Worm (Caenorhabditis elegans): Measurements from ENCODE around the gene srw-103.

DNA sequence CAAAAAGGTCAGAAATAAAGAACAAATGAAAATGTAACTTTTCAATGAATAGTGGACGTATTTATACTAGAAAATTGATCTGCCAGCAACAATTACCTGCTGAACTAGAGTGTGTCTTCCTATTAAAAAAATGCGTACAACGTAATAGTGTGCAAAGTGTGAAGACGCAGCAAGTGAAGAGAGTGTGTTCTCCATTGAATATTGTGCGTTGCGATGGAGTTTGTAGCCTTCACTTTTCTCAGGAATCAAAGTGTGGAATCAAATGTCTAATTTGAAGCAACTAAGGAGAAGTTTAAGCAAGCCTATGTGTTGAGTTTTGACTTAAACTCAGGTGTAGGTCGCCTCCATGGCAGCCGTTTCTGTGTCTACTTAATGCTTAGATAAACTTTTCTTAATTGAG, 14.9 kb downstream of the srw-103 start, which contains the start of gene gst-21:
- TF ChIP-seq ztf-11 (tag; optimal IDR thresholded peaks at IDR 0.05), result no peak
- TF ChIP-seq ztf-1 (GFP tag; conservative IDR thresholded peaks at IDR 0.05), result no peak
- TF ChIP-seq ZK546.5 (tag; optimal IDR thresholded peaks at IDR 0.05), result no peak
- TF ChIP-seq ama-1 (optimal IDR thresholded peaks at IDR 0.05), result no peak

All from whole organism, L2 larva.